Fruit fly (Drosophila melanogaster) whole organism, prepupa: ENCODE data around the gene CG17233.

ENCODE experiments used
- CG10631 ChIP-seq: fragments of 200-800 bp; sonication (Bioruptor generic); optimal IDR thresholded peaks from 2 replicates; lab custom pipeline; 2016; ENCODE audit warnings: missing biosample characterization, missing genetic modification characterization
- CG16779 ChIP-seq: fragments of 200-800 bp; sonication (Bioruptor generic); optimal IDR thresholded peaks from 3 replicates; lab custom pipeline; 2017; ENCODE audit warnings: missing biosample characterization, mild to moderate bottlenecking, missing genetic modification characterization
- CG31627 ChIP-seq: fragments of 200-800 bp; sonication (Bioruptor generic); optimal IDR thresholded peaks from 3 replicates; lab custom pipeline; 2016; ENCODE audit warnings: missing biosample characterization, missing genetic modification characterization
- CG6808 ChIP-seq: fragments of 200-800 bp; sonication (Bioruptor generic); optimal IDR thresholded peaks from 3 replicates; lab custom pipeline; 2017; ENCODE audit warnings: missing biosample characterization, missing genetic modification characterization, mild to moderate bottlenecking, moderate library complexity, missing genetic modification reagents
- Gug ChIP-seq: fragments of 200-800 bp; sonication (Bioruptor generic); IDR thresholded peaks from 2 replicates; pipeline ENCODE4 v1.3.6; 2022; ENCODE audit warnings: missing biosample characterization, missing genetic modification characterization
- Hr39 ChIP-seq: fragments of 200-800 bp; sonication (Bioruptor generic); optimal IDR thresholded peaks from 2 replicates; lab custom pipeline; 2016; ENCODE audit warnings: missing biosample characterization, missing genetic modification characterization
- Met ChIP-seq: fragments of 200-800 bp; sonication (Bioruptor generic); optimal IDR thresholded peaks from 3 replicates; lab custom pipeline; 2016; ENCODE audit warnings: missing biosample characterization, missing genetic modification characterization
- OdsH ChIP-seq: fragments of 200-800 bp; sonication (Bioruptor generic); optimal IDR thresholded peaks from 3 replicates; lab custom pipeline; 2016; ENCODE audit warnings: missing biosample characterization, missing genetic modification characterization
- dac ChIP-seq: fragments of 200-800 bp; sonication (Bioruptor generic); optimal IDR thresholded peaks from 2 replicates; lab custom pipeline; 2017; ENCODE audit warnings: missing biosample characterization, mild to moderate bottlenecking, missing genetic modification characterization
- lz ChIP-seq: fragments of 200-800 bp; sonication (Bioruptor generic); optimal IDR thresholded peaks from 3 replicates; lab custom pipeline; 2016; ENCODE audit warnings: missing biosample characterization, missing genetic modification characterization
- ss ChIP-seq, 2 experiments: fragments of 200-800 bp; sonication (Bioruptor generic); optimal IDR thresholded peaks; 2 replicates in 1 of 2; 3 replicates in 1 of 2; lab custom pipeline; 2017 to 2018; ENCODE audit warnings: mild to moderate bottlenecking in 2 of 2, missing biosample characterization in 2 of 2, missing genetic modification characterization in 2 of 2, moderate library complexity in 1 of 2
- topi ChIP-seq: fragments of 200-800 bp; sonication (Bioruptor generic); optimal IDR thresholded peaks from 3 replicates; lab custom pipeline; 2016; ENCODE audit warnings: missing biosample characterization, missing genetic modification characterization

DNA sequence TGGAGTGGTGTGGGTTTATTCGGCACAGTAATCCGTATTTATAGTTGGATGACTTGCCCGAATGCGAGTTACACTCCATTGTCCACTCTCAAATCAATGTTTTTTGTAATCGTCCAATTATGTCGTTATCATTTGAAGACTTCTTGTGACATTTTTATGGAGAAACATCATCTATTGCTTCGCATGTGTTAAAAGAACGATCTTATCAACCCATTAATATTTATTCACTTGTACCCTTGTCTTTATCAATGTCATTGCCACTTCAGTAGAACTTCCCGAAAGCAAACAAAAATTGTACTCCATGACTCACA lies 48.0 kb downstream of the CG17233 start:
- TF ChIP-seq ss (GFP tag; optimal IDR thresholded peaks at IDR 0.05; lab: Kevin White, UChicago) (no peak), lz (no peak), CG6808 (no peak), Hr39 (no peak), dac (GFP tag; lab: Kevin White, UChicago) (no peak), CG31627 (GFP tag; lab: Kevin White, UChicago) (no peak), OdsH (GFP tag; lab: Kevin White, UChicago) (no peak), CG16779 (tag; lab: Kevin White, UChicago) (no peak), Gug (GFP tag; lab: Robert Waterston, UW) (no peak), topi (GFP tag; lab: Kevin White, UChicago) (no peak), Met (no peak), CG10631 (GFP tag; lab: Kevin White, UChicago) (no peak)
